Fruit fly (Drosophila melanogaster) whole organism, adult: Measurements from ENCODE around the gene CG33296.

Experiments
- CG11617 ChIP-seq: fragments of 200-800 bp; sonication (Bioruptor generic); optimal IDR thresholded peaks from 2 replicates; lab custom pipeline; 2017; ENCODE audit warnings: mild to moderate bottlenecking, missing biosample characterization, missing genetic modification reagents, missing genetic modification characterization
- CG12768 ChIP-seq: fragments of 200-800 bp; sonication (Bioruptor generic); optimal IDR thresholded peaks from 2 replicates; lab custom pipeline; 2017; ENCODE audit warnings: missing biosample characterization, missing genetic modification characterization, mild to moderate bottlenecking, moderate library complexity, missing genetic modification reagents
- CG14711 ChIP-seq: fragments of 200-800 bp; sonication (Bioruptor generic); optimal IDR thresholded peaks from 2 replicates; lab custom pipeline; 2018; ENCODE audit warnings: missing biosample characterization, mild to moderate bottlenecking, missing genetic modification characterization, moderate library complexity
- CG1620 ChIP-seq: fragments of 200-800 bp; sonication (Bioruptor generic); optimal IDR thresholded peaks from 2 replicates; lab custom pipeline; 2016; ENCODE audit warnings: missing biosample characterization, missing genetic modification characterization
- CG33017 ChIP-seq: fragments of 200-800 bp; sonication (Bioruptor generic); optimal IDR thresholded peaks from 2 replicates; lab custom pipeline; 2018; ENCODE audit warnings: missing biosample characterization, mild to moderate bottlenecking, missing genetic modification characterization, moderate library complexity
- CG5204 ChIP-seq: fragments of 200-800 bp; sonication (Bioruptor generic); optimal IDR thresholded peaks from 2 replicates; lab custom pipeline; 2016; ENCODE audit warnings: missing biosample characterization, missing genetic modification characterization
- CG7045 ChIP-seq: fragments of 200-800 bp; sonication (Bioruptor generic); optimal IDR thresholded peaks from 2 replicates; lab custom pipeline; 2017; ENCODE audit warnings: missing biosample characterization, mild to moderate bottlenecking, missing genetic modification characterization
- CG7101 ChIP-seq: fragments of 200-800 bp; sonication (Bioruptor generic); optimal IDR thresholded peaks from 2 replicates; lab custom pipeline; 2018; ENCODE audit warnings: missing biosample characterization, mild to moderate bottlenecking, missing genetic modification characterization, moderate library complexity
- Clk ChIP-seq: fragments of 200-800 bp; sonication (Bioruptor generic); optimal IDR thresholded peaks from 2 replicates; lab custom pipeline; 2017; ENCODE audit warnings: missing biosample characterization, missing genetic modification characterization
- Crg-1 ChIP-seq: fragments of 200-800 bp; sonication (Bioruptor generic); optimal IDR thresholded peaks from 2 replicates; lab custom pipeline; 2016; ENCODE audit warnings: missing biosample characterization, missing genetic modification characterization
- Hr96 ChIP-seq: fragments of 200-800 bp; sonication (Bioruptor generic); optimal IDR thresholded peaks from 2 replicates; lab custom pipeline; 2016; ENCODE audit warnings: missing biosample characterization, missing genetic modification characterization
- Mnt ChIP-seq: fragments of 200-800 bp; sonication (Bioruptor generic); optimal IDR thresholded peaks from 2 replicates; lab custom pipeline; 2016; ENCODE audit warnings: missing biosample characterization, mild to moderate bottlenecking, missing genetic modification characterization
- bab1 ChIP-seq: fragments of 200-800 bp; sonication (Bioruptor generic); optimal IDR thresholded peaks from 3 replicates; lab custom pipeline; 2019; ENCODE audit warnings: missing biosample characterization, mild to moderate bottlenecking, missing genetic modification characterization, moderate library complexity
- cic ChIP-seq: fragments of 200-800 bp; sonication (Bioruptor generic); optimal IDR thresholded peaks from 2 replicates; lab custom pipeline; 2017; ENCODE audit warnings: missing biosample characterization, mild to moderate bottlenecking, missing genetic modification characterization, moderate library complexity
- cnc ChIP-seq, 2 experiments: fragments of >200 bp; optimal IDR thresholded peaks; 2 replicates each; lab custom pipeline; 2017
- kay ChIP-seq: fragments of 200-800 bp; sonication (Bioruptor generic); peaks from one replicate; lab custom pipeline; 2016; ENCODE audit warnings: missing biosample characterization, missing genetic modification characterization, borderline replicate concordance
- ovo ChIP-seq: fragments of 200-800 bp; sonication (Bioruptor generic); optimal IDR thresholded peaks from 2 replicates; lab custom pipeline; 2016; ENCODE audit warnings: missing biosample characterization, missing genetic modification characterization
- pad ChIP-seq: fragments of 200-800 bp; sonication (Bioruptor generic); optimal IDR thresholded peaks from 3 replicates; lab custom pipeline; 2017; ENCODE audit warnings: missing biosample characterization, missing genetic modification characterization, mild to moderate bottlenecking, moderate library complexity, missing genetic modification reagents
- tj ChIP-seq: fragments of 200-800 bp; sonication (Bioruptor generic); optimal IDR thresholded peaks from 3 replicates; lab custom pipeline; 2017; ENCODE audit warnings: missing biosample characterization, mild to moderate bottlenecking, missing genetic modification characterization, moderate library complexity
- toe ChIP-seq: fragments of 200-800 bp; sonication (Bioruptor generic); optimal IDR thresholded peaks from 2 replicates; lab custom pipeline; 2016; ENCODE audit warnings: missing biosample characterization, missing genetic modification characterization

CG33296 gene

DNA sequence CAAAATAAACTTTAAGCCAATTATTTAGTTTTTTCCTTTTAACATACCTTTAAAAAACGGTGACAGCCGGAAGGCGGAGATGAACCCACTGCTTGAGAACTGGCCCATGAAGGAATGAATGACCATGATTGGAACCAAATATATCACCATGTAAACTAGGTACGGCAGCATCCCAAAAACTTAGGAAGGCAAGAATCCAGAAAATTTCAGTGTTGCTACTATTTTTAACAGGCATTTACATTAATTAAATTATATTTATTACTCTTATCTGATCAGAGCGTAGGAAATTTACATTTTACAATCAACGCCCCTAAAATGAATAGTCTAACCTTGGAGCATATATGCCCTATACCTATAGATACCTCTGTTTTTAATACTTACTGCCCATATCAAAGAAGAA lies 5.7 kb upstream of the CG33296 start:
- TF ChIP-seq Clk (GFP tag; lab: Kevin White, UChicago) (no peak), CG7045 (GFP tag; lab: Kevin White, UChicago) (no peak), pad (no peak), ovo (no peak), kay (peak; percentile 69), toe (no peak), CG14711 (tag; lab: Kevin White, UChicago) (no peak)

DNA sequence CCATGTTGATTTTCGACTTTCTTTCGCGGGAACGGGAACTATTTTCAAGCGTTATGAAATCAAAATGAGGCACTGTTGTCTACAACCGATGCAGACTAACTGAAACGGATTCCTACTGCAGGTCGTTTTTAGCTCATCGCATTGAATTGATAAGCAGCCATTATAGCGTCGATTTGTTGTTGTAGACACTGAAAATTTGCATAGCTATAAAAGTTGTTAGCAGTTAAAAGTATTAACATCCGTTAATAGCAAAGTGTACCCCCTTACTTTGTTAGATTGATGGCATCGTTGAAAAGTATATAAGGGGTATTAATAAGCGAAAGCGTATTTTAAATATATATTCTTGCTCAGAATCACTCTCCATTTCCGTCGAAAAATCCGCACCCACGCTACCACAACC lies 2.9 kb upstream of the CG33296 start, which contains the start of gene CG13793:
CG13793 (minus strand) TSS at position 101 of the 400 bp plus-strand sequence.
- no peak for TF ChIP-seq CG12768 (GFP tag; lab: Kevin White, UChicago)
- TF ChIP-seq bab1 (GFP tag; lab: Kevin White, UChicago), result no peak
- TF ChIP-seq CG11617 (GFP tag; lab: Kevin White, UChicago), result no peak
- TF ChIP-seq kay, result peak; percentile 35

DNA sequence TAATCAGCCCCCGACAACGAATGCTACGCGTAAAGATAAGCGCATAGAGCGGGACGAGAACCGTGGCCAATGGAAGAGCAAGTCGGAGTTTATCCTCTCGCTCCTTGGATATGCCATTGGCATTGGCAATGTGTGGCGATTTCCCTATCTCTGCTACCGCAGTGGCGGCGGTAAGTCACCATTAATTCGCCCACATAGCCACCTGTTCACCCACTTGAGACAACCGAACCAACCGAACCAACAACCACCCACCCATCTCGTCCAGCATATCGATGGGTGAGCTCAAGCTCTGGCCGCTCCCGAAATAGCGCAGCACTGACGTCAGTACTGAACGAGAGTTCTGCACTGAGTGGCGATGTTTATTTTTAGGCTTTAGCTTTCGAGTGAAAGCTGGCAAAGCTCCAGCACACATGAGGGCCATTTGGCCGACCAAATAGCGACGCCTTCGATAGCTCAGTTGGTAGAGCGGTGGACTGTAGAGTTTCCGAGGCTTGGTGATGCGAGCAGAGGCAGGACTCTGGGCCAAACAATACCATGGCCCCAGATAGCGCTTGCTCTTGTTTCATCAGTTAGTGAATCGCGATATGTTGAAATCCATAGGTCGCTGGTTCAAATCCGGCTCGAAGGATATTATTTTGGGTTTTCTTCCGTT lies 5.3 kb downstream of the CG33296 start:
- TF ChIP-seq CG11617 (GFP tag; lab: Kevin White, UChicago), result no peak
- TF ChIP-seq Clk (GFP tag; lab: Kevin White, UChicago), result no peak
- no peak for TF ChIP-seq cic (GFP tag; lab: Kevin White, UChicago)

DNA sequence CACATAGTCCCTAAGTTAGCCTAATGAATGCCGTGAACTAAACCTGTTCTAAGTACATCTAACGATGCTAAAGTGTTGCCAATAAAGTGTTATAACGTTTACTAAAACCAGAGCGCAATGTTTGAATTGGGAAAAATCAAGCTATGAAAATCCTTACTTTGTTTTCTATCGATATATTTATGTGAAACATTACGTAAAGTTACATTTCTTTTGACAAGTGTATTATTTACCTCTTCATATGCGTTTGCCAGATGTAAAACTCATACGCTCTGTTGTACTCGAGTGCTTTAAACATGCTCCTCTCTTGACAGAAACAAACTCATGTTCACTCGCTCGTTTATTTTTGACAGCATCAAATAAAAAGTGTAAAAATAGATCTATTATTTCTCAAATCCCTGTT lies 5.9 kb downstream of the CG33296 start, which contains the start of gene Ntl:
Ntl (plus strand) TSS at position 301 of the 400 bp plus-strand sequence.
- no peak for TF ChIP-seq bab1 (GFP tag; lab: Kevin White, UChicago)
- TF ChIP-seq ovo, result no peak
- no peak for TF ChIP-seq CG33017 (tag; lab: Kevin White, UChicago)
- TF ChIP-seq pad, result no peak
- TF ChIP-seq CG14711 (tag; lab: Kevin White, UChicago), result no peak
- no peak for TF ChIP-seq CG12768 (GFP tag; lab: Kevin White, UChicago)
- TF ChIP-seq tj, result no peak
- no peak for TF ChIP-seq CG5204 (GFP tag; lab: Kevin White, UChicago)
- TF ChIP-seq Clk (GFP tag; lab: Kevin White, UChicago), result no peak
- no peak for TF ChIP-seq Mnt (GFP tag; lab: Kevin White, UChicago)
- TF ChIP-seq cic (GFP tag; lab: Kevin White, UChicago), result no peak
- TF ChIP-seq CG7101 (tag; lab: Kevin White, UChicago), result no peak
- TF ChIP-seq Crg-1 (GFP tag; lab: Kevin White, UChicago), result no peak
- TF ChIP-seq cnc (optimal IDR thresholded peaks at IDR 0.05; lab: Kevin White, UChicago), result no peak
- no peak for TF ChIP-seq CG7045 (GFP tag; lab: Kevin White, UChicago)

DNA sequence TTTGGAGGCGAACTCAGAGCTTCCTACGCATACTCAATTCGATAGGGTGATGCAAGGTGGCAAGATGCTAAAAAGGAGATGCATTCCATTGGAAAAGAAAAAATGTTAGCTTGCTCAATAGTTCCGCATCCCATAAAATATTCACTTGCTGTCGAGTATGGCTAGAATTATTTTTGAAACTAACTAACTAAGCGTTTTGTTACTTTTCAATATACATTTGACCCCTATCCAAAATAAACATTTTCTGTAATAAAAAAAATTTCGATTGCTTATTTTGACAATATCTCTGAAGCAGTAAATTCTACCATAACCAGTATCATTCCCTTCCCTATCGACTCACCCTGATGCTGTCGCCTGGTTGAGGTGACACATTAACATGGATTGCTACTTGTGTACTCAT lies 12.9 kb downstream of the CG33296 start:
- TF ChIP-seq cnc (optimal IDR thresholded peaks at IDR 0.05; lab: Kevin White, UChicago) (no peak), kay (peak; percentile 24), CG12768 (GFP tag; lab: Kevin White, UChicago) (no peak), Clk (GFP tag; lab: Kevin White, UChicago) (no peak), CG33017 (tag; lab: Kevin White, UChicago) (no peak)

DNA sequence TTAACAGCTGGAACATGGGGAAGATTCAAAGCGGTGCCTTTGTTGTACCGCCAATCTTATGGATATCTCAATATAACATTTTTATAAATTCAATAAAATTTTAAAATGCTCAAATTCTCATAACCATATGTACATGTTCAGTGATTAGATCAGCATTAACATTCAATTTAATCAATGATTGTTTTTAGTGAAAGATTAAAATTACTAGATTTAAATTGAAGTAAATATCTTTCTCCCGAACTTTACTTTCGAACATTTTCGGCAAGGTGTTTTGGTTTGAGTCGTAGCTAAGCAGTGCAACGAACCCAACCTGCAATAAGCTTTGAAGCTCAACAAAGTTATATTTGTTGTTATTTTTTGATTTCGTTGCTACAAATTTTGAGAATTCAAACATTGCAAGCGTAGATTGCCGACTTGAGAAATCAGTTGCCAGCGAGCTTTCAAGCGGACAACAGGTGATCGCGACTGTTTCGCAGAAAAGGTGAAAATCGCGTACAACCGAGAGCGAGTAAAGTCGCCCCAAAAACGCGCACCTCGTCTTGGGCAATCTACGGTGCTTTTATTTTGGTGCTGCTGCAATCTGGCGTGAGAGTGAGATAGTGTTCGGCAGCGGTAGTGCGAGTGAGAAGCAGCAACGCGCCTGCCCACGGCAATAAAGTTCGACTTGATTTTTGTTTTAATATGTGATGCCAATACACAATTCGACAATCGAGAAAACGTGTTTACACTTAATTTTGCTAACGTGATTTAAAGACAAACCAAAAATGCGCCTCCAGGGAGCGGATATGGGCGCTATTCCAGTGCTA lies 13.9 kb downstream of the CG33296 start, which contains the start of gene Tep3:
Tep3 (plus strand) TSS at position 423 of the 806 bp plus-strand sequence.
- TF ChIP-seq Hr96 (GFP tag; lab: Kevin White, UChicago), result peak; percentile 7
- peak; percentile 73 for TF ChIP-seq bab1 (GFP tag; lab: Kevin White, UChicago)
- TF ChIP-seq Crg-1 (GFP tag; lab: Kevin White, UChicago), result no peak
- no peak for TF ChIP-seq CG11617 (GFP tag; lab: Kevin White, UChicago)
- TF ChIP-seq tj, result no peak
- TF ChIP-seq CG7045 (GFP tag; lab: Kevin White, UChicago), result peak; percentile 56
- TF ChIP-seq CG5204 (GFP tag; lab: Kevin White, UChicago), result peak; percentile 6
- no peak for TF ChIP-seq cic (GFP tag; lab: Kevin White, UChicago)
- TF ChIP-seq cnc (optimal IDR thresholded peaks at IDR 0.05; lab: Kevin White, UChicago), result no peak
- peak; percentile 72 for TF ChIP-seq kay
- TF ChIP-seq ovo, result no peak
- no peak for TF ChIP-seq Clk (GFP tag; lab: Kevin White, UChicago)
- peak; percentile 40 for TF ChIP-seq CG7101 (tag; lab: Kevin White, UChicago)
- TF ChIP-seq Mnt (GFP tag; lab: Kevin White, UChicago), result no peak
- TF ChIP-seq CG33017 (tag; lab: Kevin White, UChicago), result peak; percentile 26
- TF ChIP-seq CG12768 (GFP tag; lab: Kevin White, UChicago), result no peak
- peak; percentile 28 for TF ChIP-seq pad
- TF ChIP-seq toe, result peak; percentile 58
- TF ChIP-seq CG1620 (GFP tag; lab: Kevin White, UChicago), result no peak
- TF ChIP-seq CG14711 (tag; lab: Kevin White, UChicago), result peak; percentile 59
